Worm (Caenorhabditis elegans): Measurements from ENCODE around the gene rgs-5.

The rgs-5 gene

DNA sequence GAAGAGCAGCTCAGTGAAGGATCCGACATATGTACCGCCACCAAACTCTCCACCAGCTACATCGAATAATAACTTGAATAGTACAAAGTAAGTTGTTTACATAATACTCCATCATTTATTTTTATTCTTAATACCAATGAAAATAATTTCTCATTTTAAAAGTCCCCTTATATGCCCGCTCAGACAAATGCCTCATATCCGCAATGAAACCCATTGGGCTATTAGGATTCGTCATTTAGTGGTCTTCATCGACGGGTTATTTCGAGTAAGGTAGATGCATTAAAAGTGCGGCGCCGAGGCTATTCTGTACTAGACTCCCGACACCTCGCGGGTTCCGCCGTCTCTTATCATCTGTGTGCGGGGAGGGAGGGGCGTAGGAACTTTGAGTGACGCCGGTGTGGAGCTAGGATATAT, 44.7 kb upstream of the rgs-5 start:
- TF ChIP-seq die-1 (tag; optimal IDR thresholded peaks at IDR 0.05) = no peak
- no peak for TF ChIP-seq lag-1 (GFP tag; IDR thresholded peaks at IDR 0.05)
- TF ChIP-seq nhr-80 (tag; optimal IDR thresholded peaks at IDR 0.05) = no peak
- TF ChIP-seq F33H1.4 (GFP tag; IDR thresholded peaks at IDR 0.05) = peak; percentile 66
- no peak for TF ChIP-seq ztf-22 (GFP tag; optimal IDR thresholded peaks at IDR 0.05)
- TF ChIP-seq let-526 (GFP tag; IDR thresholded peaks at IDR 0.05) = no peak
- TF ChIP-seq F22D6.2 (tag; optimal IDR thresholded peaks at IDR 0.05) = no peak
- TF ChIP-seq ceh-27 (GFP tag; optimal IDR thresholded peaks at IDR 0.05) = peak; percentile 13
- TF ChIP-seq nhr-120 (GFP tag; IDR thresholded peaks at IDR 0.05) = no peak
- no peak for TF ChIP-seq B0035.1 (tag; optimal IDR thresholded peaks at IDR 0.05)
- peak; percentile 55; the same call in 1 of the 2 replicates for TF ChIP-seq lin-26 (GFP tag; IDR thresholded peaks at IDR 0.05)
- no peak for TF ChIP-seq pha-4 (tag; optimal IDR thresholded peaks at IDR 0.05)
- TF ChIP-seq F55B11.4 (tag; optimal IDR thresholded peaks at IDR 0.05; ENCODE audit: borderline replicate concordance, insufficient read depth) = no peak
- no peak for TF ChIP-seq Y95B8A.8 (GFP tag; IDR thresholded peaks at IDR 0.05)
- TF ChIP-seq ztf-18 (tag; optimal IDR thresholded peaks at IDR 0.05) = peak; percentile 49
- peak; percentile 53 for TF ChIP-seq repo-1 (tag; optimal IDR thresholded peaks at IDR 0.05)
- TF ChIP-seq akir-1 (GFP tag; optimal IDR thresholded peaks at IDR 0.05) = no peak
- TF ChIP-seq fkh-3 (tag; optimal IDR thresholded peaks at IDR 0.05) = no peak
- TF ChIP-seq him-1 (tag; optimal IDR thresholded peaks at IDR 0.05) = peak; percentile 95
- TF ChIP-seq attf-6 (GFP tag; IDR thresholded peaks at IDR 0.05) = peak; percentile 60
- peak; percentile 88 for TF ChIP-seq B0336.3 (GFP tag; IDR thresholded peaks at IDR 0.05)
- no peak for TF ChIP-seq bed-1 (GFP tag; IDR thresholded peaks at IDR 0.05)
- no peak for TF ChIP-seq lsy-27 (tag; optimal IDR thresholded peaks at IDR 0.05; ENCODE audit: borderline replicate concordance, insufficient read depth)
- no peak for TF ChIP-seq K12H6.12 (tag; optimal IDR thresholded peaks at IDR 0.05)
- TF ChIP-seq sdz-38 (tag; optimal IDR thresholded peaks at IDR 0.05) = no peak
- no peak for TF ChIP-seq zfh-2 (GFP tag; conservative IDR thresholded peaks at IDR 0.05)
- no peak for TF ChIP-seq ztf-6 (GFP tag; IDR thresholded peaks at IDR 0.05)
- no peak for TF ChIP-seq ama-1 (optimal IDR thresholded peaks at IDR 0.05)
- no peak for TF ChIP-seq ama-1 (GFP tag; optimal IDR thresholded peaks at IDR 0.05)
- no peak for TF ChIP-seq mxl-1 (tag; optimal IDR thresholded peaks at IDR 0.05)
- no peak for TF ChIP-seq ets-4 (GFP tag; optimal IDR thresholded peaks at IDR 0.05)
- peak; percentile 75 for TF ChIP-seq tbp1 (GFP tag; optimal IDR thresholded peaks at IDR 0.05)
- peak; percentile 85; the same call in 1 of the 2 replicates for TF ChIP-seq dox-1 (GFP tag; IDR thresholded peaks at IDR 0.05)
- TF ChIP-seq F23B12.7 (tag; optimal IDR thresholded peaks at IDR 0.05; ENCODE audit: insufficient read depth) = peak; percentile 46
- peak; percentile 24; the same call in 1 of the 2 replicates for TF ChIP-seq ekl-4 (GFP tag; IDR thresholded peaks at IDR 0.05)
- no peak for TF ChIP-seq nhr-27 (tag; optimal IDR thresholded peaks at IDR 0.05)
- TF ChIP-seq lsl-1 (GFP tag; optimal IDR thresholded peaks at IDR 0.05) = peak; percentile 88
- no peak for TF ChIP-seq lir-1 (GFP tag; conservative IDR thresholded peaks at IDR 0.05)
- TF ChIP-seq hmg-20 (GFP tag; IDR thresholded peaks at IDR 0.05) = 0 out of 2 replicates have a peak, but pooled peaks have one; percentile 38
- TF ChIP-seq F57A8.1 (GFP tag; optimal IDR thresholded peaks at IDR 0.05) = no peak
- TF ChIP-seq Y53G8AR.9 (GFP tag; conservative IDR thresholded peaks at IDR 0.05) = 0 out of 2 replicates have a peak, but pooled peaks have one; percentile 28
- no peak for TF ChIP-seq nfya-2 (GFP tag; IDR thresholded peaks at IDR 0.05)
- no peak for TF ChIP-seq F10E7.11 (tag; optimal IDR thresholded peaks at IDR 0.05)
- TF ChIP-seq atf-7 (tag; optimal IDR thresholded peaks at IDR 0.05) = no peak
- TF ChIP-seq hlh-26 (GFP tag; conservative IDR thresholded peaks at IDR 0.05) = no peak
- no peak for TF ChIP-seq Y79H2A.3 (GFP tag; conservative IDR thresholded peaks at IDR 0.05)
- TF ChIP-seq dpff-1 (tag; optimal IDR thresholded peaks at IDR 0.05) = no peak
- no peak for TF ChIP-seq cebp-1 (GFP tag; IDR thresholded peaks at IDR 0.05)
- no peak for TF ChIP-seq cebp-1 (tag; optimal IDR thresholded peaks at IDR 0.05)
- TF ChIP-seq unc-130 (GFP tag; optimal IDR thresholded peaks at IDR 0.05) = peak; percentile 37
